Fruit fly (Drosophila melanogaster) whole organism: ENCODE measurements around the gene Muted.

Experiments used
- Dll ChIP-seq: fragments of >200 bp; optimal IDR thresholded peaks from 2 replicates; lab custom pipeline; 2017
- EcR ChIP-seq, 2 experiments: fragments of >200 bp; optimal IDR thresholded peaks; 2 replicates each; lab custom pipeline; 2017; ENCODE audit warnings: missing biosample characterization in 2 of 2, missing genetic modification characterization in 2 of 2, missing genetic modification reagents in 2 of 2
- psq ChIP-seq: fragments of >200 bp; optimal IDR thresholded peaks from 2 replicates; lab custom pipeline; 2017
- usp ChIP-seq: fragments of >200 bp; optimal IDR thresholded peaks from 2 replicates; lab custom pipeline; 2017; ENCODE audit warnings: missing biosample characterization, missing genetic modification characterization, mixed read lengths

- TF ChIP-seq psq (lab: Kevin White, UChicago) (no peak), usp (GFP tag; lab: Kevin White, UChicago) (no peak), EcR (GFP tag; optimal IDR thresholded peaks at IDR 0.05; lab: Kevin White, UChicago) (no peak), Dll (no peak)
Observed at dm6 chr3R:22368077-22368776, 5.8 kb downstream of the Muted start.
